Worm (Caenorhabditis elegans): Measurements from ENCODE around the gene osm-6.

osm-6 gene

ce11 chrV:11921229-11921628, 6.0 kb downstream of the osm-6 start:
- TF ChIP-seq ztf-1 (GFP tag; conservative IDR thresholded peaks at IDR 0.05): no peak
- no peak for TF ChIP-seq peb-1 (tag; optimal IDR thresholded peaks at IDR 0.05)
- TF ChIP-seq unc-55 (GFP tag; optimal IDR thresholded peaks at IDR 0.05): peak; percentile 81
- no peak for TF ChIP-seq unc-39 (tag; optimal IDR thresholded peaks at IDR 0.05)
- TF ChIP-seq nhr-77 (tag; optimal IDR thresholded peaks at IDR 0.05): no peak
- no peak for TF ChIP-seq nhr-23 (tag; optimal IDR thresholded peaks at IDR 0.05)
- peak; percentile 49 for TF ChIP-seq F13H6.1 (tag; optimal IDR thresholded peaks at IDR 0.05)
- TF ChIP-seq ceh-16 (tag; optimal IDR thresholded peaks at IDR 0.05): no peak
- TF ChIP-seq sem-4 (tag; optimal IDR thresholded peaks at IDR 0.05): peak; percentile 29
- peak; percentile 37 for TF ChIP-seq nhr-21 (tag; optimal IDR thresholded peaks at IDR 0.05)
- peak; percentile 38 for TF ChIP-seq sma-3 (GFP tag; optimal IDR thresholded peaks at IDR 0.05)
- TF ChIP-seq crh-2 (tag; optimal IDR thresholded peaks at IDR 0.05): peak; percentile 27
- no peak for TF ChIP-seq ztf-11 (tag; optimal IDR thresholded peaks at IDR 0.05)
- TF ChIP-seq dmd-4 (tag; optimal IDR thresholded peaks at IDR 0.05): no peak
- peak; percentile 36 for TF ChIP-seq C34F6.9 (tag; optimal IDR thresholded peaks at IDR 0.05)
- TF ChIP-seq nhr-129 (tag; optimal IDR thresholded peaks at IDR 0.05): peak; percentile 68
- no peak for TF ChIP-seq ama-1 (optimal IDR thresholded peaks at IDR 0.05)
- TF ChIP-seq fos-1 (tag; optimal IDR thresholded peaks at IDR 0.05): peak; percentile 39
- TF ChIP-seq mdl-1 (tag; optimal IDR thresholded peaks at IDR 0.05): no peak
- TF ChIP-seq blmp-1 (tag; optimal IDR thresholded peaks at IDR 0.05; ENCODE audit: insufficient read depth): no peak
- TF ChIP-seq snpc-4 (tag; optimal IDR thresholded peaks at IDR 0.05): peak; percentile 24
- no peak for TF ChIP-seq nhr-10 (tag; optimal IDR thresholded peaks at IDR 0.05)
- TF ChIP-seq elt-3 (tag; optimal IDR thresholded peaks at IDR 0.05): no peak
- TF ChIP-seq egl-27 (tag; optimal IDR thresholded peaks at IDR 0.05): no peak
- peak; percentile 25 for TF ChIP-seq Y55F3AM.14 (GFP tag; optimal IDR thresholded peaks at IDR 0.05)
- TF ChIP-seq nhr-25 (tag; optimal IDR thresholded peaks at IDR 0.05): peak; percentile 33
- peak; percentile 40 for TF ChIP-seq sma-9 (GFP tag; optimal IDR thresholded peaks at IDR 0.05)
- TF ChIP-seq sma-9 (tag; optimal IDR thresholded peaks at IDR 0.05): no peak
- TF ChIP-seq ztf-4 (tag; optimal IDR thresholded peaks at IDR 0.05): no peak
- TF ChIP-seq aly-2 (tag; optimal IDR thresholded peaks at IDR 0.05): no peak
- TF ChIP-seq R02D3.7 (tag; optimal IDR thresholded peaks at IDR 0.05): no peak
- TF ChIP-seq gmeb-1 (tag; optimal IDR thresholded peaks at IDR 0.05): no peak
- TF ChIP-seq lsy-2 (tag; optimal IDR thresholded peaks at IDR 0.05): peak in 1 of 2 experiments; percentile 41
- TF ChIP-seq zag-1 (tag; optimal IDR thresholded peaks at IDR 0.05): no peak
- TF ChIP-seq elt-1 (tag; optimal IDR thresholded peaks at IDR 0.05): no peak
- no peak for TF ChIP-seq lin-13 (GFP tag; optimal IDR thresholded peaks at IDR 0.05)
- TF ChIP-seq mab-5 (tag; optimal IDR thresholded peaks at IDR 0.05): no peak
- TF ChIP-seq nhr-12 (tag; optimal IDR thresholded peaks at IDR 0.05): no peak
- TF ChIP-seq unc-62 (GFP tag; optimal IDR thresholded peaks at IDR 0.05): no peak
- TF ChIP-seq ceh-82 (tag; optimal IDR thresholded peaks at IDR 0.05): no peak
- TF ChIP-seq ZK546.5 (tag; optimal IDR thresholded peaks at IDR 0.05): no peak

DNA sequence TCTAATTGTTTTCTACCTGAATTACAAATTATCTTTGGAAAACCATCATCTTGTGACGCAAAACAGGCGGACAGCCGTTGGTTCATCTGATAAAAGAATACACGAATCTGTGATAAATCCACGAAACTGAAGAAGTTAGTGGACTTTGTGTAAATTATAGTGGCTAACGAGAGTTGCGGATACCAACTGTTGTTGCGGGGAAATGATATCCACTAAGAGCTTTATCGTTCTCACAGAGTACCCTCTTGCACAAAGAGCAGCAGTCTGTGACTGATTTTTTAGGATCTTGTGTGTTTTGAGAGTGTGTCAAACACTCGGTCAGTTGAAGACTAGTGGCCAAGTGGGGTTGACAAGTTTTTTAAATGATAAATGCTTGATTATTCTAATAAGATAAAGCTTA, 7.6 kb downstream of the osm-6 start:
- no peak for TF ChIP-seq nhr-21 (tag; optimal IDR thresholded peaks at IDR 0.05)
- no peak for TF ChIP-seq F13H6.1 (tag; optimal IDR thresholded peaks at IDR 0.05)
- no peak for TF ChIP-seq unc-55 (GFP tag; optimal IDR thresholded peaks at IDR 0.05)
- no peak for TF ChIP-seq elt-3 (tag; optimal IDR thresholded peaks at IDR 0.05)
- no peak for TF ChIP-seq elt-1 (tag; optimal IDR thresholded peaks at IDR 0.05)
- TF ChIP-seq gmeb-1 (tag; optimal IDR thresholded peaks at IDR 0.05): no peak
- TF ChIP-seq nhr-129 (tag; optimal IDR thresholded peaks at IDR 0.05): peak; percentile 11
- no peak for TF ChIP-seq C34F6.9 (tag; optimal IDR thresholded peaks at IDR 0.05)

- TF ChIP-seq sem-4 (tag; optimal IDR thresholded peaks at IDR 0.05) (no peak), ama-1 (optimal IDR thresholded peaks at IDR 0.05) (no peak), unc-62 (GFP tag; optimal IDR thresholded peaks at IDR 0.05) (no peak), ztf-1 (GFP tag; conservative IDR thresholded peaks at IDR 0.05) (no peak), nhr-12 (tag; optimal IDR thresholded peaks at IDR 0.05) (no peak), nhr-77 (tag; optimal IDR thresholded peaks at IDR 0.05) (no peak)
Measured at ce11 chrV:11917186-11917585, 10.1 kb downstream of the osm-6 start, which contains the start of gene R31.2. Gene R31.2 (plus strand): TSS chrV:11917573.
